Fruit fly (Drosophila melanogaster) whole organism, embryonic: Measurements from ENCODE around the gene Pde9.

Experiments used
- ATbp ChIP-seq: fragments of 200-800 bp; sonication (Bioruptor generic); optimal IDR thresholded peaks from 2 replicates; lab custom pipeline; 2017; ENCODE audit warnings: missing biosample characterization, mild to moderate bottlenecking, missing genetic modification characterization, missing genetic modification reagents
- Bdp1 ChIP-seq: fragments of 200-800 bp; sonication (Bioruptor generic); optimal IDR thresholded peaks from 3 replicates; lab custom pipeline; 2016; ENCODE audit warnings: missing biosample characterization, missing genetic modification characterization
- BtbVII ChIP-seq: fragments of 200-800 bp; sonication (Bioruptor generic); optimal IDR thresholded peaks from 3 replicates; lab custom pipeline; 2017; ENCODE audit warnings: missing biosample characterization, mild to moderate bottlenecking, missing genetic modification characterization
- CG11093 ChIP-seq: fragments of 200-800 bp; sonication (Bioruptor generic); IDR thresholded peaks from 3 replicates; pipeline ENCODE4 v1.3.6; 2022; ENCODE audit warnings: missing biosample characterization, missing genetic modification characterization
- CG11247 ChIP-seq: fragments of 200-800 bp; sonication (Bioruptor generic); IDR thresholded peaks from 2 replicates; pipeline ENCODE4 v1.3.6; 2022; ENCODE audit warnings: missing biosample characterization, missing genetic modification characterization
- CG13287 ChIP-seq: fragments of 200-800 bp; sonication (Bioruptor generic); IDR thresholded peaks from 2 replicates; pipeline ENCODE4 v1.3.6; 2022; ENCODE audit warnings: missing biosample characterization, missing genetic modification characterization; ENCODE audit not compliant: partially characterized antibody
- CG13624 ChIP-seq: fragments of 200-800 bp; sonication (Bioruptor generic); optimal IDR thresholded peaks from 2 replicates; lab custom pipeline; 2016; ENCODE audit warnings: missing biosample characterization, missing genetic modification characterization
- CG15696 ChIP-seq: fragments of 200-800 bp; sonication (Bioruptor generic); optimal IDR thresholded peaks from 2 replicates; lab custom pipeline; 2019; ENCODE audit warnings: missing biosample characterization, mild to moderate bottlenecking, missing genetic modification characterization, moderate library complexity
- CG17829 ChIP-seq: fragments of 200-800 bp; optimal IDR thresholded peaks from 2 replicates; lab custom pipeline; 2019; ENCODE audit warnings: missing biosample characterization, mild to moderate bottlenecking, missing genetic modification characterization, moderate library complexity
- CG17912 ChIP-seq: fragments of 200-800 bp; sonication (Bioruptor generic); optimal IDR thresholded peaks from 2 replicates; lab custom pipeline; 2018; ENCODE audit warnings: missing biosample characterization, mild to moderate bottlenecking, missing genetic modification characterization
- CG2116 ChIP-seq: fragments of 200-800 bp; sonication (Bioruptor generic); optimal IDR thresholded peaks from 3 replicates; lab custom pipeline; 2018; ENCODE audit warnings: missing biosample characterization, mild to moderate bottlenecking, missing genetic modification characterization
- CG3163 ChIP-seq: fragments of 200-800 bp; sonication (Bioruptor generic); optimal IDR thresholded peaks from 3 replicates; lab custom pipeline; 2016; ENCODE audit warnings: missing biosample characterization, missing genetic modification characterization
- CG33213 ChIP-seq: fragments of 200-800 bp; sonication (Bioruptor generic); optimal IDR thresholded peaks from 3 replicates; lab custom pipeline; 2016; ENCODE audit warnings: missing biosample characterization, missing genetic modification characterization
- CG34376 ChIP-seq: fragments of 200-800 bp; sonication (Bioruptor generic); optimal IDR thresholded peaks from 2 replicates; lab custom pipeline; 2018; ENCODE audit warnings: missing biosample characterization, mild to moderate bottlenecking, missing genetic modification characterization
- CG4617 ChIP-seq: fragments of 200-800 bp; sonication (Bioruptor generic); optimal IDR thresholded peaks from 3 replicates; lab custom pipeline; 2016; ENCODE audit warnings: missing biosample characterization, missing genetic modification characterization, borderline replicate concordance
- CG6791 ChIP-seq: fragments of 200-800 bp; sonication (Bioruptor generic); IDR thresholded peaks from 3 replicates; pipeline ENCODE4 v1.3.6; 2022; ENCODE audit warnings: missing biosample characterization, missing genetic modification characterization; ENCODE audit not compliant: partially characterized antibody
- CG7987 ChIP-seq: fragments of 200-800 bp; sonication (Bioruptor generic); optimal IDR thresholded peaks from 2 replicates; lab custom pipeline; 2018; ENCODE audit warnings: missing biosample characterization, mild to moderate bottlenecking, missing genetic modification characterization, moderate library complexity
- CG8924 ChIP-seq: fragments of 200-800 bp; optimal IDR thresholded peaks from 3 replicates; lab custom pipeline; 2019; ENCODE audit warnings: missing biosample characterization, mild to moderate bottlenecking, missing genetic modification characterization, moderate library complexity
- CG9437 ChIP-seq: fragments of 200-800 bp; sonication (Bioruptor generic); optimal IDR thresholded peaks from 2 replicates; lab custom pipeline; 2018; ENCODE audit warnings: missing biosample characterization, mild to moderate bottlenecking, missing genetic modification characterization
- CG9609 ChIP-seq: fragments of 200-800 bp; sonication (Bioruptor generic); optimal IDR thresholded peaks from 3 replicates; lab custom pipeline; 2016; ENCODE audit warnings: missing biosample characterization, missing genetic modification characterization
- ERR ChIP-seq: fragments of 200-800 bp; sonication (Bioruptor generic); optimal IDR thresholded peaks from 2 replicates; lab custom pipeline; 2016; ENCODE audit warnings: missing biosample characterization, missing genetic modification characterization
- GATAe ChIP-seq: fragments of 200-800 bp; sonication (Bioruptor generic); conservative IDR thresholded peaks from 2 replicates; pipeline ENCODE4 v1.3.6; 2022; ENCODE audit warnings: missing biosample characterization, missing genetic modification characterization
- HLH4C ChIP-seq: fragments of 200-800 bp; sonication (Bioruptor generic); IDR thresholded peaks from 3 replicates; pipeline ENCODE4 v1.3.6; 2022; ENCODE audit warnings: missing biosample characterization, missing genetic modification characterization; ENCODE audit not compliant: partially characterized antibody
- HmgZ ChIP-seq: fragments of 200-800 bp; sonication (Bioruptor generic); optimal IDR thresholded peaks from 2 replicates; lab custom pipeline; 2018; ENCODE audit warnings: missing biosample characterization, mild to moderate bottlenecking, missing genetic modification characterization
- Hr51 ChIP-seq, 2 experiments: fragments of 200-800 bp; sonication (Bioruptor generic); optimal IDR thresholded peaks; 2 replicates in 1 of 2; 3 replicates in 1 of 2; lab custom pipeline; 2016 to 2018; ENCODE audit warnings: missing biosample characterization in 2 of 2, missing genetic modification characterization in 2 of 2, mild to moderate bottlenecking in 1 of 2, moderate library complexity in 1 of 2
- Max ChIP-seq: fragments of 200-800 bp; sonication (Bioruptor generic); optimal IDR thresholded peaks from 2 replicates; lab custom pipeline; 2016; ENCODE audit warnings: missing biosample characterization, mild to moderate bottlenecking, missing genetic modification characterization
- TFAM ChIP-seq: fragments of 200-800 bp; sonication (Bioruptor generic); optimal IDR thresholded peaks from 2 replicates; lab custom pipeline; 2017; ENCODE audit warnings: missing biosample characterization, missing genetic modification characterization, inconsistent platforms
- ase ChIP-seq: fragments of 200-800 bp; sonication (Bioruptor generic); IDR thresholded peaks from 3 replicates; pipeline ENCODE4 v1.3.6; 2022; ENCODE audit warnings: missing biosample characterization, missing genetic modification characterization
- ash1 ChIP-seq: fragments of 200-800 bp; sonication (Bioruptor generic); optimal IDR thresholded peaks from 2 replicates; lab custom pipeline; 2018; ENCODE audit warnings: missing biosample characterization, mild to moderate bottlenecking, missing genetic modification characterization
- ato ChIP-seq: fragments of 200-800 bp; sonication (Bioruptor generic); IDR thresholded peaks from 2 replicates; pipeline ENCODE4 v1.3.6; 2022; ENCODE audit warnings: missing biosample characterization, missing genetic modification characterization; ENCODE audit not compliant: partially characterized antibody
- az2 ChIP-seq: fragments of 200-800 bp; sonication (Bioruptor generic); optimal IDR thresholded peaks from 3 replicates; lab custom pipeline; 2016; ENCODE audit warnings: missing biosample characterization, missing genetic modification characterization
- bab2 ChIP-seq: fragments of 200-800 bp; sonication (Bioruptor generic); optimal IDR thresholded peaks from 2 replicates; lab custom pipeline; 2016; ENCODE audit warnings: missing biosample characterization, missing genetic modification characterization
- caup ChIP-seq: fragments of 200-800 bp; sonication (Bioruptor generic); optimal IDR thresholded peaks from 3 replicates; lab custom pipeline; 2017; ENCODE audit warnings: missing biosample characterization, mild to moderate bottlenecking, missing genetic modification characterization, moderate library complexity; ENCODE audit not compliant: severe bottlenecking
- crc ChIP-seq: fragments of 200-800 bp; sonication (Bioruptor generic); optimal IDR thresholded peaks from 2 replicates; lab custom pipeline; 2016; ENCODE audit warnings: missing biosample characterization, missing genetic modification characterization
- dm ChIP-seq: fragments of 200-800 bp; sonication (Bioruptor generic); optimal IDR thresholded peaks from 3 replicates; lab custom pipeline; 2016; ENCODE audit warnings: missing biosample characterization, missing genetic modification characterization
- esg ChIP-seq: fragments of 200-800 bp; sonication (Bioruptor generic); conservative IDR thresholded peaks from 2 replicates; pipeline ENCODE4 v1.3.6; 2022; ENCODE audit warnings: missing biosample characterization, missing genetic modification characterization
- ewg ChIP-seq: fragments of 200-800 bp; sonication (Bioruptor generic); optimal IDR thresholded peaks from 3 replicates; lab custom pipeline; 2017; ENCODE audit warnings: mild to moderate bottlenecking, missing biosample characterization, missing genetic modification reagents, missing genetic modification characterization
- h ChIP-seq: fragments of >200 bp; optimal IDR thresholded peaks from 2 replicates; lab custom pipeline; 2017
- ham ChIP-seq: fragments of 200-800 bp; sonication (Bioruptor generic); IDR thresholded peaks from 2 replicates; pipeline ENCODE4 v1.3.6; 2022; ENCODE audit warnings: missing biosample characterization, missing genetic modification characterization
- inv ChIP-seq: fragments of 200-800 bp; sonication (Bioruptor generic); IDR thresholded peaks from 2 replicates; pipeline ENCODE4 v1.3.6; 2022; ENCODE audit warnings: missing biosample characterization, missing genetic modification characterization; ENCODE audit not compliant: partially characterized antibody
- org-1 ChIP-seq: fragments of 200-800 bp; sonication (Bioruptor generic); optimal IDR thresholded peaks from 2 replicates; lab custom pipeline; 2017; ENCODE audit warnings: missing biosample characterization, missing genetic modification characterization
- pita ChIP-seq: fragments of 200-800 bp; sonication (Bioruptor generic); optimal IDR thresholded peaks from 2 replicates; lab custom pipeline; 2017; ENCODE audit warnings: missing biosample characterization, mild to moderate bottlenecking, missing genetic modification characterization
- scrt ChIP-seq: fragments of 200-800 bp; sonication (Bioruptor generic); optimal IDR thresholded peaks from 2 replicates; lab custom pipeline; 2018; ENCODE audit warnings: missing biosample characterization, mild to moderate bottlenecking, missing genetic modification characterization, moderate library complexity
- sim ChIP-seq: fragments of 200-800 bp; sonication (Bioruptor generic); IDR thresholded peaks from 2 replicates; pipeline ENCODE4 v1.3.6; 2022; ENCODE audit warnings: missing biosample characterization, missing genetic modification characterization
- so ChIP-seq: fragments of 200-800 bp; sonication (Bioruptor generic); IDR thresholded peaks from 3 replicates; pipeline ENCODE4 v1.3.6; 2022; ENCODE audit warnings: missing biosample characterization, missing genetic modification characterization
- sqz ChIP-seq: fragments of 200-800 bp; sonication (Bioruptor generic); optimal IDR thresholded peaks from 3 replicates; lab custom pipeline; 2018; ENCODE audit warnings: missing biosample characterization, mild to moderate bottlenecking, missing genetic modification characterization
- twi ChIP-seq: fragments of 200-800 bp; optimal IDR thresholded peaks from 2 replicates; lab custom pipeline; 2019; ENCODE audit warnings: missing biosample characterization, mild to moderate bottlenecking, missing genetic modification characterization, moderate library complexity
- tx ChIP-seq: fragments of 200-800 bp; sonication (Bioruptor generic); optimal IDR thresholded peaks from 2 replicates; lab custom pipeline; 2016; ENCODE audit warnings: missing biosample characterization, missing genetic modification characterization
- unc-4 ChIP-seq: fragments of 200-800 bp; sonication (Bioruptor generic); IDR thresholded peaks from 2 replicates; pipeline ENCODE4 v1.3.6; 2022; ENCODE audit warnings: missing biosample characterization, missing genetic modification characterization; ENCODE audit not compliant: partially characterized antibody
- unpg ChIP-seq: fragments of 200-800 bp; sonication (Bioruptor generic); optimal IDR thresholded peaks from 3 replicates; lab custom pipeline; 2018; ENCODE audit warnings: missing biosample characterization, mild to moderate bottlenecking, missing genetic modification characterization, moderate library complexity

The Pde9 gene

DNA sequence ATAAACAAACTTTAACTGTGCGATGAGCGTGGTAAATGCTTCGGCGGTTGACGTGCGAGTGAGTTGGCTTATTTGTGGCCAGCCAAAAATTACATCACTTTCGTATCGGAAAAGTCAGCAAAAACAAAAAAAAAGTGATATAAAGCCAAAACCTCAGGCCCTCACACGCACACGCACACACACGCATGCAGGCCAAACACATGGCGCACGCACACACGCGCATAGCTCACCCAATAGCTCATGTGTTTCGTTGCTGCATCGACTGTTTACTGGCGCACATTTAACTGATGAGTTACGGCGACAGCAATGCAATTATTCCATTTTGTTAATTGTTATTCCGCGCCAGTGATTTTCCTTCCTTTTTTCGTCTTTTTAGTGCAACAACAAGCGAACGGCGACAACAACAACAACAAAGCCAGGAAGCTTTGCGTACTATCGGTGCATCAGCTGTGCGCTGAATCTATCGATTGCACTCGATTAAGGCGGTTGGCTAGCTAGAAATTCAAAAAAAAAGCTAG is 6.0 kb upstream of the Pde9 start, which contains the start of gene Flad1 (continued):
- TF ChIP-seq CG7987 = no peak
- peak; percentile 48 for TF ChIP-seq CG34376 (GFP tag; lab: Kevin White, UChicago)
- TF ChIP-seq CG11247 = no peak
- TF ChIP-seq tx (GFP tag; lab: Kevin White, UChicago) = no peak
- TF ChIP-seq CG17912 (GFP tag; lab: Kevin White, UChicago) = no peak
- TF ChIP-seq bab2 (GFP tag; lab: Kevin White, UChicago) = no peak
- TF ChIP-seq unc-4 = peak; percentile 70; the same call in 1 of the 2 replicates
- TF ChIP-seq org-1 (GFP tag; lab: Kevin White, UChicago) = no peak
- peak; percentile 71 for TF ChIP-seq twi
- no peak for TF ChIP-seq ato (GFP tag; lab: Robert Waterston, UW)
- peak; percentile 25 for TF ChIP-seq CG4617 (GFP tag; lab: Kevin White, UChicago)
- no peak for TF ChIP-seq CG6791
- TF ChIP-seq sim = no peak
- no peak for TF ChIP-seq CG8924 (tag; lab: Kevin White, UChicago)
- no peak for TF ChIP-seq CG9609
- no peak for TF ChIP-seq HmgZ (tag; lab: Kevin White, UChicago)
- TF ChIP-seq CG3163 (GFP tag; lab: Kevin White, UChicago) = no peak
- no peak for TF ChIP-seq CG15696 (tag; lab: Kevin White, UChicago)
- peak; percentile 56; the same call in 1 of the 3 replicates for TF ChIP-seq HLH4C
- TF ChIP-seq CG13624 (GFP tag; lab: Kevin White, UChicago) = no peak
- TF ChIP-seq BtbVII = no peak
- no peak for TF ChIP-seq ase
- TF ChIP-seq CG13287 (GFP tag; lab: Robert Waterston, UW) = peak; percentile 69
- TF ChIP-seq CG2116 (GFP tag; lab: Kevin White, UChicago) = no peak
- TF ChIP-seq unpg (GFP tag; lab: Kevin White, UChicago) = no peak
- TF ChIP-seq CG17829 (tag; lab: Kevin White, UChicago) = no peak
- no peak for TF ChIP-seq esg (GFP tag; lab: Robert Waterston, UW)
- no peak for TF ChIP-seq ATbp (GFP tag; lab: Kevin White, UChicago)
- TF ChIP-seq Hr51 (GFP tag; optimal IDR thresholded peaks at IDR 0.05; lab: Kevin White, UChicago) = no peak
- no peak for TF ChIP-seq CG11093 (GFP tag; lab: Robert Waterston, UW)
- no peak for TF ChIP-seq TFAM (GFP tag; lab: Kevin White, UChicago)
- 0 out of 2 replicates have a peak, but pooled peaks have one; percentile 28 for TF ChIP-seq inv (GFP tag; lab: Robert Waterston, UW)
- TF ChIP-seq sqz = peak; percentile 68
- no peak for TF ChIP-seq h
- TF ChIP-seq ewg = peak; percentile 29
- TF ChIP-seq ERR = no peak
- TF ChIP-seq crc (GFP tag; lab: Kevin White, UChicago) = no peak
- no peak for TF ChIP-seq GATAe (GFP tag; lab: Robert Waterston, UW)
- no peak for TF ChIP-seq ash1
- TF ChIP-seq so (GFP tag; lab: Robert Waterston, UW) = no peak
- no peak for TF ChIP-seq ham (GFP tag; lab: Robert Waterston, UW)
- TF ChIP-seq Bdp1 (GFP tag; lab: Kevin White, UChicago) = no peak
- no peak for TF ChIP-seq caup (GFP tag; lab: Kevin White, UChicago)
- TF ChIP-seq az2 = no peak
- TF ChIP-seq scrt (GFP tag; lab: Kevin White, UChicago) = no peak
- TF ChIP-seq Max (GFP tag; lab: Kevin White, UChicago) = peak; percentile 19
- peak; percentile 73 for TF ChIP-seq dm (GFP tag; lab: Kevin White, UChicago)
- no peak for TF ChIP-seq pita (GFP tag; lab: Kevin White, UChicago)
- TF ChIP-seq CG9437 (GFP tag; lab: Kevin White, UChicago) = no peak
- no peak for TF ChIP-seq CG33213 (GFP tag; lab: Kevin White, UChicago)
